Worm (Caenorhabditis elegans): ENCODE data around the gene lact-6.

Gene lact-6

DNA sequence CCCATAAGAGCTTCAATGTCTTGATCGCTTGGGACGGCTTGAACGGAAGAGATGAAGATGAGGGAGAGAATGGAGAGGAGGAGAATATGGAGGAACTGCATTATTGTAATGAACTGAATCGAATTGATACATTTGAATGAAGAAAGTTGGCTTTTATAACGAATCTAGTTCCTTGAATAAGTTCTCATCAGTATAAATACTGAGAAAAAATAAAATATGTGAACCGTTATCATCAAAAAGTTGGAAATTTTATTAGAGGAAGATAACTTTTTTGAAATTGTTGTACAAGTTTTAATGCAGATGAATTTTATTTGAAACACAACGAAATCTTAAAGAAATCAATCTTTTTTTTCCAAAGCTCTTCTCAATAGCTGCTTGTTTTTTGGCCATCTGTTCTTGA, 24.2 kb downstream of the lact-6 start, which contains the start of gene T02D1.7:
Gene T02D1.7, minus strand, starts transcription at position 101 of the 400 bp plus-strand sequence.
- TF ChIP-seq ceh-36 (tag; optimal IDR thresholded peaks at IDR 0.05) (no peak), F13C5.2 (tag; optimal IDR thresholded peaks at IDR 0.05) (no peak), hmg-4 (GFP tag; optimal IDR thresholded peaks at IDR 0.05) (no peak), tra-4 (tag; optimal IDR thresholded peaks at IDR 0.05) (no peak), ets-7 (tag; optimal IDR thresholded peaks at IDR 0.05) (no peak), tbx-11 (GFP tag; IDR thresholded peaks at IDR 0.05) (no peak), hnd-1 (tag; optimal IDR thresholded peaks at IDR 0.05) (no peak), flt-1 (GFP tag; IDR thresholded peaks at IDR 0.05) (no peak), tbx-37 (GFP tag; conservative IDR thresholded peaks at IDR 0.05) (no peak), aly-1 (tag; optimal IDR thresholded peaks at IDR 0.05) (no peak), B0310.2 (tag; optimal IDR thresholded peaks at IDR 0.05) (no peak), ama-1 (optimal IDR thresholded peaks at IDR 0.05) (no peak), ceh-13 (GFP tag; optimal IDR thresholded peaks at IDR 0.05) (no peak), scrt-1 (GFP tag; IDR thresholded peaks at IDR 0.05) (no peak), pes-1 (GFP tag; IDR thresholded peaks at IDR 0.05) (no peak), hmbx-1 (tag; optimal IDR thresholded peaks at IDR 0.05) (no peak), sea-1 (GFP tag; conservative IDR thresholded peaks at IDR 0.05) (no peak)

DNA sequence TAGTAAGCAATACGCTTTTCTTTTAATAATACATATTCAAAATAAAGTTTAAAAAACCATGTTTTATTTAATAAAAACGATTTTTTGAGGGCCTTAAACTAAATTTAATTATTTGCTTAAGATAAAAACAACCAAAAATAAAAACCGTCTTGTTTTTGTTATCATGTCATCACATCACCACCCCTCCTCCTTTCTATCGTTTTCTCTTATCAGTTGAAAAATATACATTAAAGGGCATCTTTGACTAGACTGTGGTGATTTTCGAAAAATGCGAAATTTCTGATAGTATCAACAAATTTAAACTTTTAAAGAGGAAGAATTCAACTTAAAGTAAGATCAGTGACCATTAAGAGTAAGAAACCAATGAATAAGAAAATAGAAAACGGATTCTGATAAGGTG, 25.1 kb downstream of the lact-6 start:
- TF ChIP-seq tbx-37 (GFP tag; conservative IDR thresholded peaks at IDR 0.05) (no peak), pes-1 (GFP tag; IDR thresholded peaks at IDR 0.05) (no peak), hmbx-1 (tag; optimal IDR thresholded peaks at IDR 0.05) (no peak), scrt-1 (GFP tag; IDR thresholded peaks at IDR 0.05) (no peak), tra-4 (tag; optimal IDR thresholded peaks at IDR 0.05) (no peak), flt-1 (GFP tag; IDR thresholded peaks at IDR 0.05) (no peak), B0310.2 (tag; optimal IDR thresholded peaks at IDR 0.05) (no peak), F13C5.2 (tag; optimal IDR thresholded peaks at IDR 0.05) (no peak), tbx-11 (GFP tag; IDR thresholded peaks at IDR 0.05) (no peak), ceh-36 (tag; optimal IDR thresholded peaks at IDR 0.05) (no peak), hnd-1 (tag; optimal IDR thresholded peaks at IDR 0.05) (no peak), hmg-4 (GFP tag; optimal IDR thresholded peaks at IDR 0.05) (no peak), ama-1 (optimal IDR thresholded peaks at IDR 0.05) (no peak)

DNA sequence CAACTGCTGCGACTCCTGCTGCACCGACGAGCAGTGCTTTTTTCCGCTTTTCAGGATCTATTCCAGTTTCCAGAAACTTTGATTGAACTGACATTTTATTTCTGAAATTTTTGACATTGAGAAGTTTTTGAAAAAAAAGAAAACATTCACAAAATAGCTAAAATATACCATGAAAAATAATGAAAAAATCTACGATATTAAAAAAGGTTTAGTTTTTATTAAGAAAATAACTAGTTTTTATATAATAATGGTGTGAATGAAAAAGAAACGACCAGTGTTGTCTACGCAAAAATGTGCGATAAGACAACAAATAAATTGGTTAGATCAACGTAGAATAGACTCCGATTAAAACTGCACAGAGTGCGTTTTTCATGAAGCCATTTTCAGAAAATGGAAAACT, 25.7 kb downstream of the lact-6 start, which contains the start of gene pmp-4:
Gene pmp-4, minus strand, starts transcription at position 101 of the 400 bp plus-strand sequence.
- no peak for TF ChIP-seq scrt-1 (GFP tag; IDR thresholded peaks at IDR 0.05)
- no peak for TF ChIP-seq aly-1 (tag; optimal IDR thresholded peaks at IDR 0.05)
- no peak for TF ChIP-seq pes-1 (GFP tag; IDR thresholded peaks at IDR 0.05)
- no peak for TF ChIP-seq tbx-11 (GFP tag; IDR thresholded peaks at IDR 0.05)
- TF ChIP-seq F13C5.2 (tag; optimal IDR thresholded peaks at IDR 0.05), result no peak
- no peak for TF ChIP-seq ets-7 (tag; optimal IDR thresholded peaks at IDR 0.05)
- no peak for TF ChIP-seq sea-1 (GFP tag; conservative IDR thresholded peaks at IDR 0.05)
- no peak for TF ChIP-seq tbx-37 (GFP tag; conservative IDR thresholded peaks at IDR 0.05)
- TF ChIP-seq hmbx-1 (tag; optimal IDR thresholded peaks at IDR 0.05), result no peak
- no peak for TF ChIP-seq ceh-36 (tag; optimal IDR thresholded peaks at IDR 0.05)
- TF ChIP-seq B0310.2 (tag; optimal IDR thresholded peaks at IDR 0.05), result no peak
- no peak for TF ChIP-seq hnd-1 (tag; optimal IDR thresholded peaks at IDR 0.05)
- no peak for TF ChIP-seq hmg-4 (GFP tag; optimal IDR thresholded peaks at IDR 0.05)
- TF ChIP-seq ama-1 (optimal IDR thresholded peaks at IDR 0.05), result no peak
- TF ChIP-seq flt-1 (GFP tag; IDR thresholded peaks at IDR 0.05), result no peak
- TF ChIP-seq tra-4 (tag; optimal IDR thresholded peaks at IDR 0.05), result no peak
- TF ChIP-seq ceh-13 (GFP tag; optimal IDR thresholded peaks at IDR 0.05), result no peak

DNA sequence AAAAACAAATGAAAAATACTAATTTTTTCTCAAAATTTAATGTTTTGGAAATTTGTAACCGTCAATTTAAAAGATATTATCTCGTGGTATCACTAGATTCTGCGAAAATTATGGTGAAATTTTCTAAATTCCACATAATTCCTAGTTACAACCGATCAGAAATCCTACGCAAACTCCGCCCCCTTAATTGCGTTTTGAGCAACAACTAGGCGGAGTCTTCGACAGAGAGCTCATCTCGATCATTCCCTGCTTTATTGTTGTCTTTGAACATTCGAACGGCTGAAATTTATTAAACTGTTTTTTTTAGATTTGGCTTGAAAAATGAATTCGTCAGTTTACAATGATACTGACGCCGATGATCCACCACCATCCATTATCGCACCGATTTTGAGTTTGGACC, 31.7 kb downstream of the lact-6 start, which contains the start of gene T02D1.4:
Gene T02D1.4, plus strand, starts transcription at position 301 of the 400 bp plus-strand sequence.
- TF ChIP-seq ceh-36 (tag; optimal IDR thresholded peaks at IDR 0.05), result no peak
- TF ChIP-seq aly-1 (tag; optimal IDR thresholded peaks at IDR 0.05), result no peak
- TF ChIP-seq pes-1 (GFP tag; IDR thresholded peaks at IDR 0.05), result no peak
- no peak for TF ChIP-seq B0310.2 (tag; optimal IDR thresholded peaks at IDR 0.05)

DNA sequence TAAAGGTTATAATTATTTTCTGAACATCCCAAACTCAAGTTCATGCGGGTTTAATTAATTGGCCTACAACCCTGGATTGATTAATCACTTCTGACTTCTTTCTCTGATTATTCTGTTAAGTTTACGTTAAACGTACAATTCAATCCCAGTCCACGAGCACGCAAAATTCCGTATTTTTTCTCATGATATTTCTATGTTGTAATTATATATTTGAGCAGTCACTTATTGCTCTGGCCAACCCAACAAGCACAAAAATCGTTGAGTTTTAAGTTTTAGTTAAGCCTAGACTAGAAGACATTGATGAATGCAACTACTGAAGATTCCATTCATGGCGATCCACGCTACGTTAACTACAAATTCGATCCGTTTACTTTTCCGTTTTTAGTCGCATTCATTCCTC, 35.3 kb downstream of the lact-6 start, which contains the start of gene sru-15:
Gene sru-15, plus strand, starts transcription at position 301 of the 400 bp plus-strand sequence.
- TF ChIP-seq scrt-1 (GFP tag; IDR thresholded peaks at IDR 0.05) (no peak), hmg-4 (GFP tag; optimal IDR thresholded peaks at IDR 0.05) (no peak), hmbx-1 (tag; optimal IDR thresholded peaks at IDR 0.05) (no peak), tra-4 (tag; optimal IDR thresholded peaks at IDR 0.05) (no peak), tbx-37 (GFP tag; conservative IDR thresholded peaks at IDR 0.05) (no peak), flt-1 (GFP tag; IDR thresholded peaks at IDR 0.05) (no peak), sea-1 (GFP tag; conservative IDR thresholded peaks at IDR 0.05) (no peak), tbx-11 (GFP tag; IDR thresholded peaks at IDR 0.05) (no peak), B0310.2 (tag; optimal IDR thresholded peaks at IDR 0.05) (no peak), pes-1 (GFP tag; IDR thresholded peaks at IDR 0.05) (no peak), ets-7 (tag; optimal IDR thresholded peaks at IDR 0.05) (no peak)

DNA sequence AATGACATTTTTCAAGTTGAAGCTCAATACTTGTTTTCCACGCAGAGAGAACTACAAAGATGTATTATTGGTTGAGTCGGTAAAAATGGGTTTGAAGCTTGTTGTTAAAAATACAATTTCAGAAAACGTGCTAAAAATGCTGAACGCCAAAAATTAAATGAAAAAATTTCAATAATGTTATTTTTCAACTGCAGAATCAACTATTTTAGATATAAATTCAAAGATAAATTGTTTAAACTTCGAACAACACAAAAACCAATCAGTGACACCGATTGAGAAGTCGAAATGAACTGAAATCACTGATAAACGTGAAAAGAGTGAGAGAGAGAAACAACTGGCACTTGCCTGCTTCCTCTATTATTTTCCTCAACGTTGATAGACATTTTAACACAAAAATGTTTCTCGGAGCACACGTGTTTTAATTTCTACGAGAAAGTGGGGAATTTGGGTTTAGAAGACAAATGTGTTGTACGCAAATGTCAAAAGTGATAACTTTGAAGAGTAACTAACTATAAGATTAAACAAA, 43.7 kb downstream of the lact-6 start, which contains the start of gene T02D1.8:
Gene T02D1.8, minus strand, starts transcription at position 51 of the 526 bp plus-strand sequence.
- TF ChIP-seq ama-1 (optimal IDR thresholded peaks at IDR 0.05) (no peak), ets-7 (tag; optimal IDR thresholded peaks at IDR 0.05) (no peak), tbx-37 (GFP tag; conservative IDR thresholded peaks at IDR 0.05) (no peak), tra-4 (tag; optimal IDR thresholded peaks at IDR 0.05) (no peak), hmbx-1 (tag; optimal IDR thresholded peaks at IDR 0.05) (no peak), pes-1 (GFP tag; IDR thresholded peaks at IDR 0.05) (no peak), F13C5.2 (tag; optimal IDR thresholded peaks at IDR 0.05) (no peak), aly-1 (tag; optimal IDR thresholded peaks at IDR 0.05) (no peak), hnd-1 (tag; optimal IDR thresholded peaks at IDR 0.05) (no peak), ceh-13 (GFP tag; optimal IDR thresholded peaks at IDR 0.05) (no peak), ceh-36 (tag; optimal IDR thresholded peaks at IDR 0.05) (no peak)

DNA sequence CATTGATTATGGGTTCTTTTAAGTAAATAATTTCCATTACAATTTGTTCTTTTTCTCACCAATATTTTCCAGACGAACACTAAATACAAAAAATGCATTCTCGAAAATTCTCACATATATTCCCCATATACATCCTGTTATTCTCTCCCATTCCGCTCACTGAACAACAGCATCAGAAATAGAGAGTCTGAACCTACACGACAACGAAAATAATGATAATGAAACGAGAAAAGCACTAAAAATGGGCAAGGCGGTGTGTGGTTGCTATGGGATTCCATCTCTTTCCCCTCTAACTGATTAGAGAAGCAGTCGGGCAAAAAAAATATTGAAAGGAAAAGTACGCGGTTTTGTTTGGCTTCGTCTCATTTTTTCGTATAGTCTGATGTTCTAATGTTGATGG, 48.1 kb downstream of the lact-6 start, which contains the start of gene C30H6.12:
Gene C30H6.12, plus strand, starts transcription at position 301 of the 400 bp plus-strand sequence.
- TF ChIP-seq B0310.2 (tag; optimal IDR thresholded peaks at IDR 0.05), result no peak
- no peak for TF ChIP-seq ceh-13 (GFP tag; optimal IDR thresholded peaks at IDR 0.05)
- no peak for TF ChIP-seq hnd-1 (tag; optimal IDR thresholded peaks at IDR 0.05)
- TF ChIP-seq tra-4 (tag; optimal IDR thresholded peaks at IDR 0.05), result no peak
- no peak for TF ChIP-seq tbx-11 (GFP tag; IDR thresholded peaks at IDR 0.05)
- no peak for TF ChIP-seq ceh-36 (tag; optimal IDR thresholded peaks at IDR 0.05)
- no peak for TF ChIP-seq F13C5.2 (tag; optimal IDR thresholded peaks at IDR 0.05)
